Fruit fly (Drosophila melanogaster) Kc167 (cell line): ENCODE results near the gene CG9515.

Source experiments
- Sin3A ChIP-seq: fragments of >200 bp; optimal IDR thresholded peaks from 2 replicates; lab custom pipeline; 2018; ENCODE audit warnings: missing external identifiers
- psq ChIP-seq: fragments of >200 bp; optimal IDR thresholded peaks from 2 replicates; lab custom pipeline; 2017; ENCODE audit warnings: missing external identifiers

dm6 chr2L:8967235-8967634 lies 24.2 kb upstream of the CG9515 start, which contains the start of gene CG18088:
- TF ChIP-seq psq (no peak), Sin3A (lab: Kevin White, UChicago) (no peak)
